Fruit fly (Drosophila melanogaster) whole organism, embryonic: Measurements from ENCODE around the gene Mal-B2.

Experiments
- Ada2b ChIP-seq: fragments of 200-800 bp; sonication (Bioruptor generic); IDR thresholded peaks from 2 replicates; pipeline ENCODE4 v1.3.6; 2022; ENCODE audit warnings: missing biosample characterization, missing genetic modification characterization
- CG12942 ChIP-seq: fragments of 200-800 bp; sonication (Bioruptor generic); optimal IDR thresholded peaks from 3 replicates; lab custom pipeline; 2016; ENCODE audit warnings: missing biosample characterization, missing genetic modification characterization
- CG14860 ChIP-seq: fragments of 200-800 bp; sonication (Bioruptor generic); IDR thresholded peaks from 3 replicates; pipeline ENCODE4 v1.3.6; 2022; ENCODE audit warnings: missing biosample characterization, missing genetic modification characterization; ENCODE audit not compliant: partially characterized antibody
- CG3065 ChIP-seq: fragments of 200-800 bp; sonication (Bioruptor generic); optimal IDR thresholded peaks from 2 replicates; lab custom pipeline; 2016; ENCODE audit warnings: missing biosample characterization, missing genetic modification characterization
- CG3163 ChIP-seq: fragments of 200-800 bp; sonication (Bioruptor generic); optimal IDR thresholded peaks from 3 replicates; lab custom pipeline; 2016; ENCODE audit warnings: missing biosample characterization, missing genetic modification characterization
- CG3407 ChIP-seq: fragments of 200-800 bp; sonication (Bioruptor generic); optimal IDR thresholded peaks from 2 replicates; lab custom pipeline; 2018; ENCODE audit warnings: missing biosample characterization, mild to moderate bottlenecking, missing genetic modification characterization
- CG6254 ChIP-seq: fragments of 200-800 bp; sonication (Bioruptor generic); optimal IDR thresholded peaks from 3 replicates; lab custom pipeline; 2017; ENCODE audit warnings: mild to moderate bottlenecking, missing biosample characterization, missing genetic modification reagents, missing genetic modification characterization
- CG7556 ChIP-seq: fragments of 200-800 bp; sonication (Bioruptor generic); optimal IDR thresholded peaks from 2 replicates; lab custom pipeline; 2017; ENCODE audit warnings: missing biosample characterization, mild to moderate bottlenecking, missing genetic modification characterization
- CG7963 ChIP-seq: fragments of 200-800 bp; sonication (Bioruptor generic); IDR thresholded peaks from 3 replicates; pipeline ENCODE4 v1.3.6; 2022; ENCODE audit warnings: missing biosample characterization, missing genetic modification characterization; ENCODE audit not compliant: partially characterized antibody
- CTCF ChIP-seq: fragments of 200-800 bp; sonication (Bioruptor generic); optimal IDR thresholded peaks from 2 replicates; lab custom pipeline; 2017; ENCODE audit warnings: missing biosample characterization, mild to moderate bottlenecking, missing genetic modification characterization, moderate library complexity
- Doc2 ChIP-seq: fragments of 200-800 bp; sonication (Bioruptor generic); IDR thresholded peaks from 2 replicates; pipeline ENCODE4 v1.3.6; 2022; ENCODE audit warnings: missing biosample characterization, missing genetic modification characterization
- Mad ChIP-seq: fragments of 200-800 bp; sonication (Bioruptor generic); optimal IDR thresholded peaks from 2 replicates; lab custom pipeline; 2016; ENCODE audit warnings: missing biosample characterization, missing genetic modification characterization
- Med ChIP-seq: fragments of 200-800 bp; sonication (Bioruptor generic); peaks from one replicate; lab custom pipeline; 2016; ENCODE audit warnings: missing biosample characterization, missing genetic modification characterization, mild to moderate bottlenecking, inconsistent platforms, moderate library complexity
- Mes4 ChIP-seq: fragments of 200-800 bp; sonication (Bioruptor generic); optimal IDR thresholded peaks from 2 replicates; lab custom pipeline; 2016; ENCODE audit warnings: missing biosample characterization, missing genetic modification characterization
- NK7.1 ChIP-seq: fragments of 200-800 bp; sonication (Bioruptor generic); optimal IDR thresholded peaks from 3 replicates; lab custom pipeline; 2016; ENCODE audit warnings: missing biosample characterization, missing genetic modification characterization
- Rfx ChIP-seq: fragments of 200-800 bp; sonication (Bioruptor generic); IDR thresholded peaks from 2 replicates; pipeline ENCODE4 v1.3.6; 2022; ENCODE audit warnings: missing biosample characterization, missing genetic modification characterization
- Trl ChIP-seq, 3 experiments: fragments of >200 bp in 2 of 3; fragments of 200-800 bp in 1 of 3; sonication (Bioruptor generic) in 1 of 3; optimal IDR thresholded peaks; 2 replicates in 1 of 3; 3 replicates in 2 of 3; lab custom pipeline; 2016 to 2017; ENCODE audit warnings: missing biosample characterization in 1 of 3, missing genetic modification characterization in 1 of 3
- chm ChIP-seq: fragments of 200-800 bp; sonication (Bioruptor generic); IDR thresholded peaks from 2 replicates; pipeline ENCODE4 v1.3.6; 2022; ENCODE audit warnings: missing biosample characterization, missing genetic modification characterization
- crc ChIP-seq: fragments of 200-800 bp; sonication (Bioruptor generic); optimal IDR thresholded peaks from 2 replicates; lab custom pipeline; 2016; ENCODE audit warnings: missing biosample characterization, missing genetic modification characterization
- hbn ChIP-seq: fragments of 200-800 bp; sonication (Bioruptor generic); IDR thresholded peaks from 2 replicates; pipeline ENCODE4 v1.3.6; 2022; ENCODE audit warnings: missing biosample characterization, missing genetic modification characterization; ENCODE audit not compliant: partially characterized antibody
- lmd ChIP-seq: fragments of 200-800 bp; sonication (Bioruptor generic); IDR thresholded peaks from 2 replicates; pipeline ENCODE4 v1.3.6; 2022; ENCODE audit warnings: missing biosample characterization, missing genetic modification characterization
- onecut ChIP-seq: fragments of 200-800 bp; sonication (Bioruptor generic); IDR thresholded peaks from 2 replicates; pipeline ENCODE4 v1.3.6; 2022; ENCODE audit warnings: missing biosample characterization, missing genetic modification characterization
- otp ChIP-seq: fragments of 200-800 bp; sonication (Bioruptor generic); IDR thresholded peaks from 3 replicates; pipeline ENCODE4, ENCODE4 v1.3.6; 2022; ENCODE audit warnings: missing biosample characterization, missing genetic modification characterization
- pzg ChIP-seq: fragments of 200-800 bp; sonication (Bioruptor generic); optimal IDR thresholded peaks from 3 replicates; lab custom pipeline; 2018; ENCODE audit warnings: missing biosample characterization, mild to moderate bottlenecking, missing genetic modification characterization, moderate library complexity
- scrt ChIP-seq: fragments of 200-800 bp; sonication (Bioruptor generic); optimal IDR thresholded peaks from 2 replicates; lab custom pipeline; 2018; ENCODE audit warnings: missing biosample characterization, mild to moderate bottlenecking, missing genetic modification characterization, moderate library complexity

Gene Mal-B2

DNA sequence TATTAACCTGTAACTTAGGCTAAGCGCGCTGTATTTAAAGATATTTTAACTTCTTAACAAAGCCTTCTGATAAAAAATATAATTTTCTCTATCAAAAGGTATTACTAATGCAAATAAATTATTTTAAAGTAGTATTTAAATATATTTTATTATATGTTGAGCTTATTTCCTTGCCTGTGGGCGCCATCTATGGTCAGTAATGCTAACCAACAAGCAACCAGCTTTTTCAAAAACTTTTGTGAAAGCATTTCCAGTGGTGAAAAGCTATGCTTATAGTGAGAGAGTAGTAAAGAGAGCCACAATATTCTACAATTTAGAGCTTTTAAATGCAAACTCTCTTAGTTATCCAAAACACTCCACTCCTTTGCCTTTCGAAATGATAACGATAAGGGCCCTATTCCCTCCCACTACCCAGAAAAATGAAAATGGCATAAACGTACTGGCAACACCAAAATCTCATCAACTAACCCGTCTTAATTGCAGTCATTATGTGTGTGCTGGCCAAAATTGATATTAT lies 29.1 kb downstream of the Mal-B2 start:
- TF ChIP-seq pzg (GFP tag; lab: Kevin White, UChicago) (no peak), Ada2b (GFP tag; lab: Robert Waterston, UW) (no peak), chm (no peak), CG3065 (GFP tag; lab: Kevin White, UChicago) (no peak), Doc2 (GFP tag; lab: Robert Waterston, UW) (no peak), Rfx (GFP tag; lab: Robert Waterston, UW) (no peak), crc (GFP tag; lab: Kevin White, UChicago) (no peak), Med (GFP tag; lab: Kevin White, UChicago) (peak; percentile 10), Mes4 (GFP tag; lab: Kevin White, UChicago) (no peak), hbn (GFP tag; lab: Robert Waterston, UW) (no peak), otp (GFP tag; lab: Robert Waterston, UW) (no peak), lmd (GFP tag; lab: Robert Waterston, UW) (no peak), Mad (GFP tag; lab: Kevin White, UChicago) (no peak), CTCF (GFP tag; lab: Kevin White, UChicago) (peak; percentile 90), CG6254 (GFP tag; lab: Kevin White, UChicago) (no peak), CG14860 (GFP tag; lab: Robert Waterston, UW) (no peak), CG7963 (GFP tag; lab: Robert Waterston, UW) (no peak), CG3407 (GFP tag; lab: Kevin White, UChicago) (no peak), Trl (optimal IDR thresholded peaks at IDR 0.05; lab: Kevin White, UChicago) (peak; percentile 48 to 75), Trl (GFP tag; optimal IDR thresholded peaks at IDR 0.05; lab: Kevin White, UChicago) (no peak), CG12942 (GFP tag; lab: Kevin White, UChicago) (no peak), CG3163 (GFP tag; lab: Kevin White, UChicago) (peak; percentile 81)

DNA sequence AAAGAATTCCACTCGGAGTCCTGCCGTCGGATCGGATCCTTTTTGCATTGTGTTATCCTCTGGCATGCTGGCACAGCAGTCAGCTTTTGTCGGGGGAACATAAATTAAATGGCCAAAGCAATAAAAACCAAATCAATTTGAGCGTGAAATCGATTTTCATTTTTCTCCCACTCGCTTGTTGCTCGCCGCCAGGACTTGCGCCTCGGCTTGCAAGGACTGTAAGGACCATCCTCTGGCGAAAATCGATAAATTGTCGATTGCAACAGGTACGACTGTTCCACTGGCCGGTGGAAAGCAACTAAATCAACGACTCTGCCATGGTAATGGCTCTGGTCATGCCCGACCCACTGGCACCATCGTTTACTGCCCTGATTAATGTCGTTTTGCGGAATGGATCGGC lies 43.5 kb downstream of the Mal-B2 start:
- peak; percentile 56 for TF ChIP-seq onecut (GFP tag; lab: Robert Waterston, UW)
- peak; percentile 50 for TF ChIP-seq scrt (GFP tag; lab: Kevin White, UChicago)
- no peak for TF ChIP-seq NK7.1 (GFP tag; lab: Kevin White, UChicago)
- no peak for TF ChIP-seq CG7556 (GFP tag; lab: Kevin White, UChicago)
